Worm (Caenorhabditis elegans) whole organism, late embryonic: ENCODE results near the gene clec-254.

Source experiments
- K09A11.1 ChIP-seq: sonication (generic microtip); optimal IDR thresholded peaks from 2 replicates; lab custom pipeline; 2017; ENCODE audit warnings: antibody characterized with exemption, mild to moderate bottlenecking, missing genetic modification characterization, missing compliant biosample characterization; ENCODE audit not compliant: insufficient read depth
- T23F11.4 ChIP-seq: fragments of 200-800 bp; sonication (Bioruptor generic); optimal IDR thresholded peaks from 2 replicates; lab custom pipeline; 2018; ENCODE audit warnings: mild to moderate bottlenecking, missing genetic modification characterization, missing compliant biosample characterization
- ama-1 ChIP-seq: fragments of 150-350 bp; optimal IDR thresholded peaks from 2 replicates; lab custom pipeline; 2014
- ceh-18 ChIP-seq: sonication (generic microtip); optimal IDR thresholded peaks from 2 replicates; lab custom pipeline; 2016; ENCODE audit warnings: missing genetic modification characterization, missing compliant biosample characterization
- ceh-19 ChIP-seq: fragments of 200-800 bp; sonication (Bioruptor generic); optimal IDR thresholded peaks from 2 replicates; lab custom pipeline; 2018; ENCODE audit warnings: mild to moderate bottlenecking, missing genetic modification characterization, missing compliant biosample characterization
- ceh-2 ChIP-seq: sonication (generic microtip); optimal IDR thresholded peaks from 2 replicates; lab custom pipeline; 2016; ENCODE audit warnings: missing genotype, missing genetic modification characterization, missing compliant biosample characterization
- ceh-30 ChIP-seq: fragments of 150-350 bp; optimal IDR thresholded peaks from 2 replicates; lab custom pipeline; 2014; ENCODE audit warnings: missing biosample characterization, missing genetic modification characterization
- ceh-31 ChIP-seq: sonication (generic microtip); optimal IDR thresholded peaks from 2 replicates; lab custom pipeline; 2016; ENCODE audit warnings: missing genetic modification characterization, missing compliant biosample characterization
- ceh-45 ChIP-seq: fragments of 200-800 bp; sonication (Bioruptor generic); IDR thresholded peaks from 2 replicates; pipeline ENCODE4 v1.3.6; 2022; ENCODE audit warnings: missing genetic modification reagents, missing genetic modification characterization, missing compliant biosample characterization
- ceh-6 ChIP-seq: fragments of 200-800 bp; sonication (Bioruptor generic); optimal IDR thresholded peaks from 2 replicates; lab custom pipeline; 2018; ENCODE audit warnings: mild to moderate bottlenecking, missing genetic modification characterization, missing compliant biosample characterization
- ceh-9 ChIP-seq: sonication (generic microtip); optimal IDR thresholded peaks from 2 replicates; lab custom pipeline; 2016; ENCODE audit warnings: mild to moderate bottlenecking, missing genetic modification characterization, inconsistent platforms, missing compliant biosample characterization
- dmd-4 ChIP-seq: sonication (generic microtip); optimal IDR thresholded peaks from 2 replicates; lab custom pipeline; 2016; ENCODE audit warnings: borderline replicate concordance, missing genetic modification characterization, missing compliant biosample characterization
- elt-2 ChIP-seq: sonication (generic microtip); optimal IDR thresholded peaks from 2 replicates; lab custom pipeline; 2016; ENCODE audit warnings: missing genetic modification reagents, missing genetic modification characterization, missing compliant biosample characterization
- ets-4 ChIP-seq: sonication (generic microtip); optimal IDR thresholded peaks from 2 replicates; lab custom pipeline; 2016; ENCODE audit warnings: missing genetic modification characterization, missing compliant biosample characterization
- fkh-6 ChIP-seq: sonication (generic microtip); optimal IDR thresholded peaks from 2 replicates; lab custom pipeline; 2016; ENCODE audit warnings: missing genetic modification characterization, missing compliant biosample characterization
- gmeb-2 ChIP-seq: sonication (generic microtip); optimal IDR thresholded peaks from 2 replicates; lab custom pipeline; 2016; ENCODE audit warnings: missing genetic modification characterization, inconsistent platforms, missing compliant biosample characterization
- hlh-13 ChIP-seq: fragments of 200-800 bp; sonication (Bioruptor generic); optimal IDR thresholded peaks from 2 replicates; lab custom pipeline; 2018; ENCODE audit warnings: mild to moderate bottlenecking, missing genetic modification characterization, missing compliant biosample characterization
- hlh-15 ChIP-seq: sonication (generic microtip); optimal IDR thresholded peaks from 2 replicates; lab custom pipeline; 2016; ENCODE audit warnings: missing genetic modification characterization, missing compliant biosample characterization
- hlh-30 ChIP-seq: sonication (generic microtip); optimal IDR thresholded peaks from 2 replicates; lab custom pipeline; 2017; ENCODE audit warnings: antibody characterized with exemption, missing genetic modification characterization, missing compliant biosample characterization; ENCODE audit not compliant: insufficient read depth
- hlh-6 ChIP-seq: sonication (generic microtip); optimal IDR thresholded peaks from 2 replicates; lab custom pipeline; 2016; ENCODE audit warnings: missing genotype, missing genetic modification characterization, missing compliant biosample characterization
- hlh-8 ChIP-seq: sonication (generic microtip); optimal IDR thresholded peaks from 2 replicates; lab custom pipeline; 2016; ENCODE audit warnings: missing genotype, missing genetic modification characterization, missing compliant biosample characterization
- nfya-1 ChIP-seq: sonication (generic microtip); optimal IDR thresholded peaks from 2 replicates; lab custom pipeline; 2017; ENCODE audit warnings: missing genetic modification characterization, mild to moderate bottlenecking, missing compliant biosample characterization, antibody characterized with exemption, moderate library complexity
- nhr-232 ChIP-seq: sonication (generic microtip); optimal IDR thresholded peaks from 2 replicates; lab custom pipeline; 2016; ENCODE audit warnings: missing genetic modification characterization, missing compliant biosample characterization
- odd-2 ChIP-seq: sonication (generic microtip); optimal IDR thresholded peaks from 2 replicates; lab custom pipeline; 2017; ENCODE audit warnings: antibody characterized with exemption, mild to moderate bottlenecking, missing genetic modification characterization, missing compliant biosample characterization
- pat-9 ChIP-seq: fragments of 200-800 bp; sonication (Bioruptor generic); optimal IDR thresholded peaks from 2 replicates; lab custom pipeline; 2018; ENCODE audit warnings: mild to moderate bottlenecking, missing genetic modification characterization, moderate library complexity, missing compliant biosample characterization
- pax-1 ChIP-seq: fragments of 150-350 bp; optimal IDR thresholded peaks from 2 replicates; lab custom pipeline; 2014; ENCODE audit warnings: missing biosample characterization, missing genetic modification characterization
- pha-2 ChIP-seq: sonication (generic microtip); optimal IDR thresholded peaks from 2 replicates; lab custom pipeline; 2017; ENCODE audit warnings: mild to moderate bottlenecking, missing genetic modification characterization, missing compliant biosample characterization
- pha-4 ChIP-seq: fragments of 150-350 bp; optimal IDR thresholded peaks from 2 replicates; lab custom pipeline; 2018; ENCODE audit warnings: missing biosample characterization, missing genetic modification reagents, missing genetic modification characterization
- ref-2 ChIP-seq: sonication (generic microtip); optimal IDR thresholded peaks from 2 replicates; lab custom pipeline; 2016; ENCODE audit warnings: missing genetic modification characterization, missing compliant biosample characterization
- rnt-1 ChIP-seq: sonication (generic microtip); optimal IDR thresholded peaks from 2 replicates; lab custom pipeline; 2016; ENCODE audit warnings: missing genetic modification characterization, missing compliant biosample characterization
- syd-9 ChIP-seq: sonication (generic microtip); optimal IDR thresholded peaks from 2 replicates; lab custom pipeline; 2016; ENCODE audit warnings: mild to moderate bottlenecking, missing genetic modification characterization, moderate library complexity, missing compliant biosample characterization
- unc-3 ChIP-seq, 2 experiments: fragments of 200-800 bp in 1 of 2; sonication (Bioruptor generic) in 1 of 2; sonication (generic microtip) in 1 of 2; conservative IDR thresholded peaks in 1 of 2; optimal IDR thresholded peaks in 1 of 2; 2 replicates each; pipeline versions ENCODE4 v1.3.6 to Lab custom; 2016 to 2022; ENCODE audit warnings: missing compliant biosample characterization in 2 of 2, missing genetic modification characterization in 2 of 2, missing genetic modification reagents in 1 of 2
- unc-55 ChIP-seq: sonication (generic microtip); optimal IDR thresholded peaks from 2 replicates; lab custom pipeline; 2017; ENCODE audit warnings: missing biosample characterization, missing genetic modification reagents, missing genetic modification characterization
- unc-86 ChIP-seq: sonication (generic microtip); optimal IDR thresholded peaks from 2 replicates; lab custom pipeline; 2016; ENCODE audit warnings: missing genetic modification characterization, missing compliant biosample characterization
- zip-5 ChIP-seq: sonication (generic microtip); optimal IDR thresholded peaks from 2 replicates; lab custom pipeline; 2016; ENCODE audit warnings: missing genetic modification characterization, missing compliant biosample characterization
- ztf-16 ChIP-seq: sonication (generic microtip); optimal IDR thresholded peaks from 2 replicates; lab custom pipeline; 2017; ENCODE audit warnings: missing genetic modification characterization, missing compliant biosample characterization

Gene clec-254

DNA sequence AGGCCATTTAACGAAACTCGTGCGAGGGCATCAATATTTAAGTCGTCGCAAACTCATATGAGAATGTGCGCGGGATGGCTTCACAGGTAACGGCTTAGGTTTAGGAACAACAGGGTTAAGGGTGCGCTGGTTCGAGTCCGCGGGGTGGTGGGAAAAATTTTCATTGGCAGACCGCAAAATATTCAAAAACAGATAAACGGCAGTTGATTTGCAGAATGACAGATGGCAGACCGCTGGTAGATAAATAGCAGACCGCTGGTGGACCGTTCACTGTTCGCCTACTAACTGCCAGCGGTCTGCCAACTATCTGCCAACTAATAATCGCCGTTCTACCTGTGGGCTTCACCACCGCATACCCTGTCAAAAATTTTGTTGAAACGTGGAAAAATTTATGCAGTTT lies 42.1 kb downstream of the clec-254 start:
- TF ChIP-seq ztf-16, result no peak
- no peak for TF ChIP-seq ceh-2 (tag; lab: Kevin White, UChicago)
- TF ChIP-seq nhr-232 (tag; lab: Kevin White, UChicago), result peak; percentile 12
- TF ChIP-seq unc-86 (tag; lab: Kevin White, UChicago), result no peak
- peak; percentile 67 for TF ChIP-seq rnt-1 (tag; lab: Kevin White, UChicago)
- TF ChIP-seq T23F11.4 (GFP tag; lab: Kevin White, UChicago), result no peak
- TF ChIP-seq hlh-13 (GFP tag; lab: Kevin White, UChicago), result peak; percentile 6
- peak; percentile 7 for TF ChIP-seq pat-9 (tag; lab: Kevin White, UChicago)
- TF ChIP-seq ceh-6 (GFP tag; lab: Kevin White, UChicago), result peak; percentile 28
- TF ChIP-seq ceh-45 (GFP tag; lab: Robert Waterston, UW), result no peak
- TF ChIP-seq gmeb-2 (tag; lab: Kevin White, UChicago), result no peak

DNA sequence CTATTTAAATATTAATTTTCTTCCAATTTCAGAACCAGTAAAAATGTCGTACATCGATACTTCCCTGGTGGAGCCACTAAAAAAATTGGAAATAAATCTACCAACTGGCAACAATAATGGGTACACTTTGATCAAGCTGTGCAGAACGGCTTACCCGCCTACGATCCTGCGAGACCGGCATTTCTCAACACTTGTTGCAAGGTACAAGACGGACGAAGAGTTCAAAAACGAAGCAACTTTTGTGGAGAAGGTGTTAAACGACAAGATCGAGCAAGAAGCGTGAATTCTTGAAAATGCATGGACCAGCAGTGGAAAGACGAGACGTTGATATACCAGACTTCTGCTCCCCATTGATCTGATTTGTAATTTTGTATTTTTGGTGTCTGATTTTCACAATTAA lies 42.9 kb downstream of the clec-254 start:
- no peak for TF ChIP-seq ref-2 (tag; lab: Kevin White, UChicago)
- TF ChIP-seq unc-55 (GFP tag; lab: Kevin White, UChicago), result no peak
- TF ChIP-seq odd-2 (tag; lab: Kevin White, UChicago), result no peak
- TF ChIP-seq ztf-16, result no peak
- no peak for TF ChIP-seq pha-2
- TF ChIP-seq ets-4 (tag; lab: Kevin White, UChicago), result no peak
- TF ChIP-seq hlh-30 (tag; lab: Kevin White, UChicago), result no peak
- no peak for TF ChIP-seq pax-1 (tag; lab: Kevin White, UChicago)
- TF ChIP-seq rnt-1 (tag; lab: Kevin White, UChicago), result no peak
- TF ChIP-seq hlh-8 (tag; lab: Kevin White, UChicago), result no peak
- TF ChIP-seq ceh-45 (GFP tag; lab: Robert Waterston, UW), result no peak
- no peak for TF ChIP-seq syd-9 (tag; lab: Kevin White, UChicago)
- TF ChIP-seq fkh-6 (tag; lab: Kevin White, UChicago), result no peak
- no peak for TF ChIP-seq ama-1 (lab: Kevin White, UChicago)
- TF ChIP-seq pat-9 (tag; lab: Kevin White, UChicago), result no peak
- TF ChIP-seq elt-2 (tag; lab: Kevin White, UChicago), result no peak
- no peak for TF ChIP-seq hlh-15 (tag; lab: Kevin White, UChicago)
- no peak for TF ChIP-seq ceh-30 (tag; lab: Kevin White, UChicago)
- no peak for TF ChIP-seq T23F11.4 (GFP tag; lab: Kevin White, UChicago)

DNA sequence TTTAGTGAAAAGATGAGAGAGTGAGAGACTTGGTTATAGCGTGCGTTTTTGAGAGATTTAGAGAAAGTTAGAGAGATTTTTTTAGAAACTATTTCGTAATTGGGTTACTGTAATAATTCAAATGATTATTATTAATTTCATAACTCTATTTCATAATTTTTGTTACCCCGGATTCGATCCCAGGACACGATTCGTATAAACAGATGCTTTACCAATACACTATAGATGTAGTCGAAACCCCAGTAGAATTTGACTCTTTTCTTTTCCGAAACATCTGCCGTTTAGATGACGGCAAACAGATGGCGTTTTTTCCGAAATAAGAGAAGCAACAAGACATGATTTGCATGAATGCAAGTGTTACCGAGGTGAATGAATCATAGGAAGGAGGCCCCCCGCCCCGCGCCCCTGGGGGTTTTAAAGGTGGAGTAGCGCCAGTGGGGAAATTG lies 44.2 kb downstream of the clec-254 start:
- TF ChIP-seq odd-2 (tag; lab: Kevin White, UChicago) (no peak), ceh-6 (GFP tag; lab: Kevin White, UChicago) (no peak), unc-3 (GFP tag; conservative IDR thresholded peaks at IDR 0.05; lab: Robert Waterston, UW) (no peak), unc-3 (tag; optimal IDR thresholded peaks at IDR 0.05; lab: Kevin White, UChicago) (peak; percentile 9), unc-86 (tag; lab: Kevin White, UChicago) (no peak), zip-5 (peak; percentile 14), pha-4 (tag; lab: Kevin White, UChicago) (no peak), syd-9 (tag; lab: Kevin White, UChicago) (peak; percentile 7), nfya-1 (peak; percentile 58), ceh-9 (tag; lab: Kevin White, UChicago) (no peak), ceh-18 (tag; lab: Kevin White, UChicago) (no peak), ceh-31 (tag; lab: Kevin White, UChicago) (peak; percentile 39), ceh-19 (peak; percentile 12), hlh-6 (tag; lab: Kevin White, UChicago) (no peak), dmd-4 (tag; lab: Kevin White, UChicago) (peak; percentile 69), K09A11.1 (tag; lab: Kevin White, UChicago) (peak; percentile 16), ref-2 (tag; lab: Kevin White, UChicago) (peak; percentile 45)
